Worm (Caenorhabditis elegans) whole organism, L1 larva: ENCODE results near the gene E02H1.5.
A peak's percentile ranks its signal among the peaks of the same experiment; 100 is the strongest.

Experiments used
- C04F5.9 ChIP-seq: sonication (generic microtip); optimal IDR thresholded peaks from 2 replicates; lab custom pipeline; 2016; ENCODE audit warnings: missing genetic modification characterization, missing compliant biosample characterization
- C16A3.4 ChIP-seq: fragments of 150-350 bp; optimal IDR thresholded peaks from 2 replicates; lab custom pipeline; 2014; ENCODE audit warnings: missing biosample characterization, missing genetic modification characterization
- F16B12.6 ChIP-seq: fragments of 150-350 bp; optimal IDR thresholded peaks from 2 replicates; lab custom pipeline; 2014; ENCODE audit warnings: missing biosample characterization, missing genetic modification characterization
- Y116A8C.19 ChIP-seq: sonication (generic microtip); optimal IDR thresholded peaks from 2 replicates; lab custom pipeline; 2016; ENCODE audit warnings: missing compliant biosample characterization, missing genetic modification characterization, borderline replicate concordance
- aly-2 ChIP-seq: fragments of 150-350 bp; optimal IDR thresholded peaks from 2 replicates; lab custom pipeline; 2014; ENCODE audit warnings: missing biosample characterization, missing genetic modification characterization
- ama-1 ChIP-seq: fragments of 150-350 bp; optimal IDR thresholded peaks from 2 replicates; lab custom pipeline; 2014
- blmp-1 ChIP-seq: fragments of 150-350 bp; optimal IDR thresholded peaks from 2 replicates; lab custom pipeline; 2014; ENCODE audit warnings: missing biosample characterization, missing genetic modification characterization
- ceh-8 ChIP-seq: fragments of 200-800 bp; sonication (Bioruptor generic); optimal IDR thresholded peaks from 2 replicates; lab custom pipeline; 2018; ENCODE audit warnings: mild to moderate bottlenecking, missing genetic modification characterization, moderate library complexity, missing compliant biosample characterization
- ceh-82 ChIP-seq, 3 experiments: fragments of 150-350 bp in 1 of 3; sonication (generic microtip) in 2 of 3; optimal IDR thresholded peaks; 2 replicates each; lab custom pipeline; 2014 to 2017; ENCODE audit warnings: missing biosample characterization in 3 of 3, missing genetic modification characterization in 3 of 3
- ceh-88 ChIP-seq: fragments of 200-800 bp; sonication (Bioruptor generic); IDR thresholded peaks from 2 replicates; pipeline ENCODE4 v1.3.6; 2022; ENCODE audit warnings: missing genetic modification characterization, missing compliant biosample characterization
- ceh-90 ChIP-seq: sonication (generic microtip); optimal IDR thresholded peaks from 2 replicates; lab custom pipeline; 2016; ENCODE audit warnings: missing genetic modification characterization, missing compliant biosample characterization
- dpl-1 ChIP-seq, 3 experiments: fragments of 150-350 bp in 2 of 3; sonication (generic microtip) in 1 of 3; optimal IDR thresholded peaks; 2 replicates each; lab custom pipeline; 2014 to 2017; ENCODE audit warnings: missing biosample characterization in 3 of 3, missing genetic modification characterization in 3 of 3, missing genetic modification reagents in 3 of 3
- dsc-1 ChIP-seq: sonication (generic microtip); optimal IDR thresholded peaks from 2 replicates; lab custom pipeline; 2016; ENCODE audit warnings: mild to moderate bottlenecking, missing genetic modification characterization, missing compliant biosample characterization
- efl-1 ChIP-seq, 4 experiments: fragments of 150-350 bp; optimal IDR thresholded peaks in 3 of 4; peaks in 1 of 4; 1 replicate in 1 of 4; 2 replicates in 3 of 4; lab custom pipeline; 2014; ENCODE audit warnings: missing biosample characterization in 2 of 4, missing genetic modification characterization in 2 of 4, missing genetic modification reagents in 2 of 4
- efl-3 ChIP-seq: fragments of 200-800 bp; sonication (Bioruptor generic); optimal IDR thresholded peaks from 2 replicates; lab custom pipeline; 2018; ENCODE audit warnings: mild to moderate bottlenecking, missing genetic modification characterization, missing compliant biosample characterization
- egl-27 ChIP-seq, 2 experiments: fragments of 150-350 bp in 1 of 2; sonication (generic microtip); optimal IDR thresholded peaks; 3 replicates each; lab custom pipeline; 2017 to 2018; ENCODE audit warnings: missing biosample characterization in 2 of 2, missing genetic modification characterization in 2 of 2, missing genetic modification reagents in 2 of 2
- fkh-10 ChIP-seq: sonication (generic microtip); optimal IDR thresholded peaks from 2 replicates; lab custom pipeline; 2017; ENCODE audit warnings: missing biosample characterization, missing genetic modification reagents, missing genetic modification characterization
- fos-1 ChIP-seq: fragments of 150-350 bp; optimal IDR thresholded peaks from 2 replicates; lab custom pipeline; 2014; ENCODE audit warnings: missing biosample characterization, missing genetic modification characterization
- grh-1 ChIP-seq: fragments of 200-800 bp; sonication (Bioruptor generic); IDR thresholded peaks from 2 replicates; pipeline ENCODE4 v1.3.6; 2022; ENCODE audit warnings: missing genetic modification reagents, missing genetic modification characterization, missing compliant biosample characterization
- hlh-4 ChIP-seq: sonication (generic microtip); optimal IDR thresholded peaks from 2 replicates; lab custom pipeline; 2016; ENCODE audit warnings: mild to moderate bottlenecking, missing genetic modification characterization, missing compliant biosample characterization
- irx-1 ChIP-seq: sonication (generic microtip); optimal IDR thresholded peaks from 2 replicates; lab custom pipeline; 2016; ENCODE audit warnings: missing genetic modification characterization, missing compliant biosample characterization
- jun-1 ChIP-seq: fragments of 150-350 bp; optimal IDR thresholded peaks from 2 replicates; lab custom pipeline; 2014; ENCODE audit warnings: missing biosample characterization, missing genetic modification reagents, missing genetic modification characterization
- lin-14 ChIP-seq: fragments of 200-800 bp; sonication (Bioruptor generic); optimal IDR thresholded peaks from 2 replicates; lab custom pipeline; 2018; ENCODE audit warnings: mild to moderate bottlenecking, missing genetic modification characterization, moderate library complexity, missing compliant biosample characterization
- lin-35 ChIP-seq, 2 experiments: fragments of 150-350 bp; optimal IDR thresholded peaks; 2 replicates each; lab custom pipeline; 2014; ENCODE audit warnings: missing biosample characterization in 2 of 2, missing genetic modification characterization in 2 of 2, missing genetic modification reagents in 2 of 2
- lir-3 ChIP-seq: sonication (generic microtip); optimal IDR thresholded peaks from 2 replicates; lab custom pipeline; 2016; ENCODE audit warnings: mild to moderate bottlenecking, missing genetic modification characterization, moderate library complexity, missing compliant biosample characterization; ENCODE audit not compliant: poor library complexity
- mab-9 ChIP-seq: fragments of 200-800 bp; sonication (Bioruptor generic); IDR thresholded peaks from 2 replicates; pipeline ENCODE4 v1.3.6; 2022; ENCODE audit warnings: missing genetic modification reagents, missing genetic modification characterization, missing compliant biosample characterization
- mdl-1 ChIP-seq, 2 experiments: fragments of 150-350 bp; optimal IDR thresholded peaks; 2 replicates each; lab custom pipeline; 2014 to 2017; ENCODE audit warnings: missing biosample characterization in 2 of 2, missing genetic modification characterization in 2 of 2, inconsistent platforms in 1 of 2
- mef-2 ChIP-seq: fragments of 150-350 bp; optimal IDR thresholded peaks from 2 replicates; lab custom pipeline; 2014; ENCODE audit warnings: missing biosample characterization, missing genetic modification characterization
- mep-1 ChIP-seq: fragments of 150-350 bp; optimal IDR thresholded peaks from 2 replicates; lab custom pipeline; 2014; ENCODE audit warnings: missing biosample characterization, missing genetic modification characterization
- nhr-12 ChIP-seq: sonication (generic microtip); optimal IDR thresholded peaks from 2 replicates; lab custom pipeline; 2017; ENCODE audit warnings: missing biosample characterization, missing genetic modification characterization
- nhr-19 ChIP-seq: fragments of 200-800 bp; sonication (Bioruptor generic); conservative IDR thresholded peaks from 2 replicates; pipeline ENCODE4 v1.3.6; 2022; ENCODE audit warnings: missing genetic modification characterization, missing compliant biosample characterization
- nhr-20 ChIP-seq: sonication (generic microtip); optimal IDR thresholded peaks from 2 replicates; lab custom pipeline; 2016; ENCODE audit warnings: mild to moderate bottlenecking, missing genetic modification characterization, missing compliant biosample characterization
- nhr-71 ChIP-seq: sonication (generic microtip); optimal IDR thresholded peaks from 2 replicates; lab custom pipeline; 2016; ENCODE audit warnings: mild to moderate bottlenecking, missing genetic modification characterization, moderate library complexity, missing compliant biosample characterization
- nhr-76 ChIP-seq: sonication (generic microtip); optimal IDR thresholded peaks from 2 replicates; lab custom pipeline; 2017; ENCODE audit warnings: missing biosample characterization, missing genetic modification characterization
- nhr-77 ChIP-seq: fragments of 150-350 bp; optimal IDR thresholded peaks from 2 replicates; lab custom pipeline; 2014; ENCODE audit warnings: missing biosample characterization, missing genetic modification characterization
- nhr-84 ChIP-seq: sonication (generic microtip); optimal IDR thresholded peaks from 2 replicates; lab custom pipeline; 2017; ENCODE audit warnings: missing biosample characterization, missing genetic modification characterization
- nhr-85 ChIP-seq: sonication (generic microtip); peaks from one replicate; lab custom pipeline; 2016; ENCODE audit warnings: missing genetic modification characterization, inconsistent platforms, missing compliant biosample characterization
- pag-3 ChIP-seq: sonication (generic microtip); optimal IDR thresholded peaks from 2 replicates; lab custom pipeline; 2017; ENCODE audit warnings: missing genetic modification characterization, mild to moderate bottlenecking, missing compliant biosample characterization, antibody characterized with exemption, borderline replicate concordance; ENCODE audit not compliant: insufficient read depth
- pax-3 ChIP-seq: fragments of 200-800 bp; sonication (Bioruptor generic); optimal IDR thresholded peaks from 2 replicates; lab custom pipeline; 2018; ENCODE audit warnings: mild to moderate bottlenecking, missing genetic modification characterization, moderate library complexity, missing compliant biosample characterization
- rnt-1 ChIP-seq: sonication (generic microtip); optimal IDR thresholded peaks from 2 replicates; lab custom pipeline; 2016; ENCODE audit warnings: mild to moderate bottlenecking, missing genetic modification characterization, moderate library complexity, missing compliant biosample characterization
- snpc-4 ChIP-seq: fragments of 150-350 bp; optimal IDR thresholded peaks from 2 replicates; lab custom pipeline; 2014; ENCODE audit warnings: missing biosample characterization, missing genetic modification characterization
- sox-4 ChIP-seq: sonication (generic microtip); optimal IDR thresholded peaks from 2 replicates; lab custom pipeline; 2016; ENCODE audit warnings: missing genetic modification characterization, missing compliant biosample characterization
- sptf-1 ChIP-seq: fragments of 150-350 bp; optimal IDR thresholded peaks from 2 replicates; lab custom pipeline; 2014; ENCODE audit warnings: missing biosample characterization, missing genetic modification characterization
- sup-37 ChIP-seq: fragments of 200-800 bp; sonication (Bioruptor generic); optimal IDR thresholded peaks from 2 replicates; lab custom pipeline; 2018; ENCODE audit warnings: mild to moderate bottlenecking, missing genetic modification characterization, missing compliant biosample characterization
- swsn-7 ChIP-seq: sonication (generic microtip); optimal IDR thresholded peaks from 2 replicates; lab custom pipeline; 2016; ENCODE audit warnings: missing genetic modification characterization, missing compliant biosample characterization
- tbx-2 ChIP-seq: sonication (generic microtip); optimal IDR thresholded peaks from 2 replicates; lab custom pipeline; 2016; ENCODE audit warnings: missing genetic modification characterization, missing compliant biosample characterization
- tlp-1 ChIP-seq: fragments of 150-350 bp; optimal IDR thresholded peaks from 2 replicates; lab custom pipeline; 2014; ENCODE audit warnings: missing biosample characterization, missing genetic modification characterization
- vab-15 ChIP-seq: sonication (generic microtip); optimal IDR thresholded peaks from 2 replicates; lab custom pipeline; 2017; ENCODE audit warnings: missing genotype, mild to moderate bottlenecking, missing genetic modification characterization, missing compliant biosample characterization
- zag-1 ChIP-seq: fragments of 150-350 bp; optimal IDR thresholded peaks from 2 replicates; lab custom pipeline; 2014; ENCODE audit warnings: missing biosample characterization, missing genetic modification characterization
- zip-4 ChIP-seq: fragments of 200-800 bp; sonication (Bioruptor generic); optimal IDR thresholded peaks from 2 replicates; lab custom pipeline; 2018; ENCODE audit warnings: mild to moderate bottlenecking, missing genetic modification characterization, moderate library complexity, missing compliant biosample characterization
- ztf-11 ChIP-seq, 2 experiments: sonication (generic microtip); optimal IDR thresholded peaks; 2 replicates each; lab custom pipeline; 2016 to 2017; ENCODE audit warnings: missing genetic modification characterization in 2 of 2, missing biosample characterization in 1 of 2, missing compliant biosample characterization in 1 of 2
- ztf-4 ChIP-seq: fragments of 150-350 bp; optimal IDR thresholded peaks from 2 replicates; lab custom pipeline; 2014; ENCODE audit warnings: missing biosample characterization, missing genetic modification characterization

Gene E02H1.5

ce11 chrII:9591071-9591470, 4.0 kb upstream of the E02H1.5 start, which contains the start of the genes E02H1.1 and tag-124 (continued):
- no peak for TF ChIP-seq tlp-1 (tag; lab: Kevin White, UChicago)
- peak; percentile 96 for TF ChIP-seq ceh-90 (tag; lab: Kevin White, UChicago)
- no peak for TF ChIP-seq zag-1 (tag; lab: Kevin White, UChicago)
- TF ChIP-seq ztf-4 (tag; lab: Kevin White, UChicago) = peak; percentile 79
- peak; percentile 33 for TF ChIP-seq F16B12.6 (tag; lab: Kevin White, UChicago)
- no peak for TF ChIP-seq nhr-76 (tag; lab: Kevin White, UChicago)
- peak; percentile 86 for TF ChIP-seq lin-14 (GFP tag; lab: Kevin White, UChicago)
- TF ChIP-seq aly-2 (tag; lab: Kevin White, UChicago) = peak; percentile 57
- peak; percentile 92 for TF ChIP-seq C04F5.9 (tag; lab: Kevin White, UChicago)
- peak; percentile 84 for TF ChIP-seq ceh-88
- peak; percentile 50 for TF ChIP-seq blmp-1 (tag; lab: Kevin White, UChicago)
- TF ChIP-seq mab-9 (GFP tag; lab: Robert Waterston, UW) = peak; percentile 79
- no peak for TF ChIP-seq egl-27 (tag; optimal IDR thresholded peaks at IDR 0.05; lab: Kevin White, UChicago)
- TF ChIP-seq nhr-77 (tag; lab: Kevin White, UChicago) = no peak
- peak; percentile 76 for TF ChIP-seq grh-1 (GFP tag; lab: Robert Waterston, UW)
- TF ChIP-seq mep-1 (tag; lab: Kevin White, UChicago) = peak; percentile 78
- TF ChIP-seq nhr-19 (GFP tag; lab: Robert Waterston, UW) = peak; percentile 97
- TF ChIP-seq efl-3 = peak; percentile 70
- peak; percentile 93 for TF ChIP-seq nhr-71 (tag; lab: Kevin White, UChicago)
- TF ChIP-seq ceh-82 (tag; optimal IDR thresholded peaks at IDR 0.05; lab: Kevin White, UChicago) = peak; percentile 52 to 66 (median 65)
- TF ChIP-seq mdl-1 (tag; optimal IDR thresholded peaks at IDR 0.05; lab: Kevin White, UChicago) = peak in 1 of 2 experiments; percentile 65
- peak; percentile 96 for TF ChIP-seq dsc-1 (tag; lab: Kevin White, UChicago)
- peak; percentile 97 for TF ChIP-seq nhr-85
- peak; percentile 65 for TF ChIP-seq vab-15
- TF ChIP-seq snpc-4 (tag; lab: Kevin White, UChicago) = peak; percentile 38
- peak; percentile 97 for TF ChIP-seq irx-1 (tag; lab: Kevin White, UChicago)
- peak; percentile 42 for TF ChIP-seq jun-1 (tag; lab: Kevin White, UChicago)
- peak; percentile 65 to 77 (median 73) for TF ChIP-seq dpl-1 (GFP tag; optimal IDR thresholded peaks at IDR 0.05; lab: Kevin White, UChicago)
- peak; percentile 75 to 81 for TF ChIP-seq efl-1 (optimal IDR thresholded peaks at IDR 0.05; lab: Kevin White, UChicago)
- peak; percentile 75 to 97 for TF ChIP-seq efl-1 (GFP tag; optimal IDR thresholded peaks at IDR 0.05 in 1 of 2; lab: Kevin White, UChicago)
- TF ChIP-seq rnt-1 (tag; lab: Kevin White, UChicago) = peak; percentile 99
- TF ChIP-seq sptf-1 (tag; lab: Kevin White, UChicago) = no peak
- no peak for TF ChIP-seq mef-2 (tag; lab: Kevin White, UChicago)
- TF ChIP-seq nhr-84 (tag; lab: Kevin White, UChicago) = no peak
- TF ChIP-seq fkh-10 = no peak
- peak; percentile 94 for TF ChIP-seq nhr-20 (tag; lab: Kevin White, UChicago)
- TF ChIP-seq sup-37 (GFP tag; lab: Kevin White, UChicago) = peak; percentile 60
- peak in 1 of 2 experiments; percentile 97 for TF ChIP-seq ztf-11 (tag; optimal IDR thresholded peaks at IDR 0.05; lab: Kevin White, UChicago)
- TF ChIP-seq pax-3 (tag; lab: Kevin White, UChicago) = peak; percentile 93
- peak; percentile 62 for TF ChIP-seq zip-4 (GFP tag; lab: Kevin White, UChicago)
- TF ChIP-seq C16A3.4 (tag; lab: Kevin White, UChicago) = peak; percentile 23
- TF ChIP-seq lir-3 = peak; percentile 98
- peak; percentile 93 for TF ChIP-seq tbx-2 (tag; lab: Kevin White, UChicago)
- peak; percentile 91 for TF ChIP-seq swsn-7 (tag; lab: Kevin White, UChicago)
- TF ChIP-seq fos-1 (tag; lab: Kevin White, UChicago) = peak; percentile 61
- peak; percentile 95 for TF ChIP-seq sox-4 (tag; lab: Kevin White, UChicago)
- TF ChIP-seq pag-3 = no peak
- TF ChIP-seq ceh-8 (GFP tag; lab: Kevin White, UChicago) = peak; percentile 47
- peak; percentile 93 for TF ChIP-seq Y116A8C.19 (tag; lab: Kevin White, UChicago)
- TF ChIP-seq ama-1 (lab: Kevin White, UChicago) = no peak
- TF ChIP-seq hlh-4 = peak; percentile 66
- TF ChIP-seq nhr-12 (tag; lab: Kevin White, UChicago) = no peak
- peak; percentile 73 to 76 for TF ChIP-seq lin-35 (GFP tag; optimal IDR thresholded peaks at IDR 0.05; lab: Kevin White, UChicago)
